Worm (Caenorhabditis elegans): ENCODE data around the gene zzz-1.

Gene zzz-1

DNA sequence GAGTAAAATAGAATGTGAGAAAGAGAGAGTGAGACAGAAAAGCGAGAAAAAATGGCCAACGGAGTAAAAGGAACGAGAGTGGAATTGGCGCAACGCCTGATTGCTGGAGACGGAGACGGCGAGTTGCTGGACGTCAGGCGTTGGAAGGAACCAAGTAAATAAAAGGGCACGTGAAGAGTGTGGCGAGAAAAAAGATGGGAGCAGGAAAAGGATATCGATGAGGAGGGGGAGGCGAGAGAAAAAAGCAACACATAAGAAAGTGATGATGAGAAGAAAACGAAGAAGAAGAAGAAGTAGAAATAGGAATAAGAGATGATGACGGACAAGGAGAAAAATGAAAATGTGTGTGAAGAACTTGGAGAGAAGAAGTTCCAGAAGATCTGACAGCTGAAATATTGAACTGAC is 37.5 kb downstream of the zzz-1 start:
- TF ChIP-seq C16A3.4 (tag; optimal IDR thresholded peaks at IDR 0.05) = peak; percentile 44
- peak; percentile 71 to 86 (median 75) for TF ChIP-seq ceh-82 (tag; optimal IDR thresholded peaks at IDR 0.05)
- TF ChIP-seq nhr-47 (tag; optimal IDR thresholded peaks at IDR 0.05) = peak; percentile 88
- TF ChIP-seq unc-86 (tag; optimal IDR thresholded peaks at IDR 0.05) = peak; percentile 87
- peak; percentile 51; the same call in 1 of the 2 replicates for TF ChIP-seq mab-9 (GFP tag; IDR thresholded peaks at IDR 0.05)
- TF ChIP-seq snpc-4 (tag; optimal IDR thresholded peaks at IDR 0.05) = peak; percentile 63
- peak; percentile 84 for TF ChIP-seq swsn-7 (tag; optimal IDR thresholded peaks at IDR 0.05)
- peak; percentile 79 to 95 for TF ChIP-seq mdl-1 (tag; optimal IDR thresholded peaks at IDR 0.05)
- peak; percentile 71 for TF ChIP-seq isw-1 (GFP tag; IDR thresholded peaks at IDR 0.05)
- peak; percentile 63 for TF ChIP-seq nhr-237 (tag; optimal IDR thresholded peaks at IDR 0.05)
- no peak for TF ChIP-seq grh-1 (GFP tag; IDR thresholded peaks at IDR 0.05)
- peak; percentile 92 for TF ChIP-seq mep-1 (tag; optimal IDR thresholded peaks at IDR 0.05)
- TF ChIP-seq snu-23 (GFP tag; optimal IDR thresholded peaks at IDR 0.05) = peak; percentile 93
- peak; percentile 56 for TF ChIP-seq pax-3 (tag; optimal IDR thresholded peaks at IDR 0.05)
- TF ChIP-seq unc-30 (tag; optimal IDR thresholded peaks at IDR 0.05) = no peak
- TF ChIP-seq hlh-4 (tag; optimal IDR thresholded peaks at IDR 0.05) = no peak
- TF ChIP-seq sox-4 (tag; optimal IDR thresholded peaks at IDR 0.05) = peak; percentile 57
- TF ChIP-seq fkh-10 (GFP tag; optimal IDR thresholded peaks at IDR 0.05) = peak; percentile 97
- TF ChIP-seq ztf-11 (tag; optimal IDR thresholded peaks at IDR 0.05) = peak in 1 of 2 experiments; percentile 31
- peak; percentile 78 for TF ChIP-seq fos-1 (tag; optimal IDR thresholded peaks at IDR 0.05)
- peak; percentile 97 for TF ChIP-seq nhr-71 (tag; optimal IDR thresholded peaks at IDR 0.05)
- peak in 2 of 6 experiments; percentile 18 to 39 for TF ChIP-seq elt-3 (tag; optimal IDR thresholded peaks at IDR 0.05)
- TF ChIP-seq dsc-1 (tag; optimal IDR thresholded peaks at IDR 0.05) = peak; percentile 81
- TF ChIP-seq nhr-19 (GFP tag; conservative IDR thresholded peaks at IDR 0.05) = peak; percentile 81
- no peak for TF ChIP-seq elt-2 (tag; optimal IDR thresholded peaks at IDR 0.05)
- no peak for TF ChIP-seq aly-2 (tag; optimal IDR thresholded peaks at IDR 0.05)
- TF ChIP-seq fkh-4 (tag; optimal IDR thresholded peaks at IDR 0.05; ENCODE audit: borderline replicate concordance) = no peak
- TF ChIP-seq blmp-1 (tag; optimal IDR thresholded peaks at IDR 0.05) = peak; percentile 88
- no peak for TF ChIP-seq zip-4 (GFP tag; optimal IDR thresholded peaks at IDR 0.05)
- TF ChIP-seq nhr-90 (tag; optimal IDR thresholded peaks at IDR 0.05; ENCODE audit: poor library complexity) = peak; percentile 54
- TF ChIP-seq vab-15 (tag; optimal IDR thresholded peaks at IDR 0.05) = no peak
- TF ChIP-seq nhr-11 (tag; optimal IDR thresholded peaks at IDR 0.05) = peak; percentile 10
- peak; percentile 95 for TF ChIP-seq nhr-20 (tag; optimal IDR thresholded peaks at IDR 0.05)
- no peak for TF ChIP-seq C34B4.2 (tag; optimal IDR thresholded peaks at IDR 0.05)
- TF ChIP-seq ets-5 (GFP tag; IDR thresholded peaks at IDR 0.05) = no peak
- TF ChIP-seq aha-1 (tag; optimal IDR thresholded peaks at IDR 0.05) = no peak
- no peak for TF ChIP-seq ces-1 (GFP tag; optimal IDR thresholded peaks at IDR 0.05)
- no peak for TF ChIP-seq ceh-63 (GFP tag; optimal IDR thresholded peaks at IDR 0.05)
- TF ChIP-seq ztf-4 (tag; optimal IDR thresholded peaks at IDR 0.05) = peak; percentile 68
- TF ChIP-seq tlp-1 (tag; optimal IDR thresholded peaks at IDR 0.05) = no peak
- no peak for TF ChIP-seq nhr-84 (tag; optimal IDR thresholded peaks at IDR 0.05)
- TF ChIP-seq C04F5.9 (tag; optimal IDR thresholded peaks at IDR 0.05) = no peak
- TF ChIP-seq pag-3 (tag; optimal IDR thresholded peaks at IDR 0.05; ENCODE audit: borderline replicate concordance, insufficient read depth) = peak; percentile 72
- TF ChIP-seq nhr-77 (tag; optimal IDR thresholded peaks at IDR 0.05) = peak; percentile 88
- TF ChIP-seq lin-14 (GFP tag; optimal IDR thresholded peaks at IDR 0.05) = peak; percentile 99
- TF ChIP-seq irx-1 (tag; optimal IDR thresholded peaks at IDR 0.05) = peak; percentile 83
- TF ChIP-seq egl-13 (tag; optimal IDR thresholded peaks at IDR 0.05) = peak; percentile 89
- TF ChIP-seq nhr-12 (tag; optimal IDR thresholded peaks at IDR 0.05) = no peak
- peak; percentile 89 for TF ChIP-seq fkh-8 (tag; optimal IDR thresholded peaks at IDR 0.05)
- no peak for TF ChIP-seq alr-1 (tag; optimal IDR thresholded peaks at IDR 0.05; ENCODE audit: borderline replicate concordance)
- TF ChIP-seq dpl-1 (GFP tag; optimal IDR thresholded peaks at IDR 0.05) = peak; percentile 15 to 46 (median 46)
- peak; percentile 73 to 84 for TF ChIP-seq lsy-2 (tag; optimal IDR thresholded peaks at IDR 0.05)

All from whole organism, L1 larva.